Worm (Caenorhabditis elegans) whole organism, L3 larva: ENCODE data around the gene phf-5.

Experiments
- ZK546.5 ChIP-seq: sonication (generic microtip); optimal IDR thresholded peaks from 2 replicates; lab custom pipeline; 2017; ENCODE audit warnings: missing biosample characterization, missing genetic modification characterization
- aly-2 ChIP-seq: fragments of 150-350 bp; optimal IDR thresholded peaks from 2 replicates; lab custom pipeline; 2014; ENCODE audit warnings: missing biosample characterization, missing genetic modification characterization
- ama-1 ChIP-seq: fragments of 150-350 bp; optimal IDR thresholded peaks from 2 replicates; lab custom pipeline; 2018
- ceh-16 ChIP-seq: sonication (generic microtip); optimal IDR thresholded peaks from 2 replicates; lab custom pipeline; 2017; ENCODE audit warnings: missing biosample characterization, missing genetic modification characterization
- ceh-28 ChIP-seq: fragments of 150-350 bp; optimal IDR thresholded peaks from 2 replicates; lab custom pipeline; 2014; ENCODE audit warnings: missing biosample characterization, missing genetic modification reagents, missing genetic modification characterization
- ceh-82 ChIP-seq: fragments of 150-350 bp; optimal IDR thresholded peaks from 2 replicates; lab custom pipeline; 2014; ENCODE audit warnings: missing biosample characterization, missing genetic modification characterization
- egl-5 ChIP-seq: fragments of 150-350 bp; optimal IDR thresholded peaks from 2 replicates; lab custom pipeline; 2017; ENCODE audit warnings: missing biosample characterization, missing genetic modification reagents, missing genetic modification characterization, inconsistent platforms
- eor-1 ChIP-seq, 2 experiments: fragments of 150-350 bp; optimal IDR thresholded peaks; 2 replicates each; lab custom pipeline; 2014 to 2018; ENCODE audit warnings: missing biosample characterization in 2 of 2, missing genetic modification characterization in 2 of 2
- fkh-10 ChIP-seq: sonication (generic microtip); optimal IDR thresholded peaks from 2 replicates; lab custom pipeline; 2017; ENCODE audit warnings: missing biosample characterization, missing genetic modification reagents, missing genetic modification characterization
- fkh-2 ChIP-seq: fragments of 150-350 bp; optimal IDR thresholded peaks from 2 replicates; lab custom pipeline; 2014; ENCODE audit warnings: missing biosample characterization, missing genetic modification reagents, missing genetic modification characterization
- hmg-11 ChIP-seq: sonication (generic microtip); optimal IDR thresholded peaks from 2 replicates; lab custom pipeline; 2016; ENCODE audit warnings: missing genetic modification characterization, missing compliant biosample characterization
- jun-1 ChIP-seq: fragments of 150-350 bp; optimal IDR thresholded peaks from 2 replicates; lab custom pipeline; 2014; ENCODE audit warnings: missing biosample characterization, missing genetic modification reagents, missing genetic modification characterization
- lin-15B ChIP-seq: fragments of 150-350 bp; optimal IDR thresholded peaks from 2 replicates; lab custom pipeline; 2014; ENCODE audit warnings: missing biosample characterization, missing genetic modification characterization
- lin-39 ChIP-seq: fragments of 150-350 bp; optimal IDR thresholded peaks from 2 replicates; lab custom pipeline; 2018; ENCODE audit warnings: missing biosample characterization, missing genetic modification reagents, missing genetic modification characterization
- lsy-12 ChIP-seq: sonication (generic microtip); optimal IDR thresholded peaks from 2 replicates; lab custom pipeline; 2016; ENCODE audit warnings: mild to moderate bottlenecking, missing genetic modification characterization, missing compliant biosample characterization
- mml-1 ChIP-seq: fragments of 150-350 bp; sonication (generic microtip); optimal IDR thresholded peaks from 3 replicates; lab custom pipeline; 2014; ENCODE audit warnings: missing biosample characterization, missing genetic modification characterization
- nfya-1 ChIP-seq: sonication (generic microtip); optimal IDR thresholded peaks from 2 replicates; lab custom pipeline; 2017; ENCODE audit warnings: missing genetic modification characterization, mild to moderate bottlenecking, missing compliant biosample characterization, antibody characterized with exemption, moderate library complexity; ENCODE audit not compliant: insufficient read depth
- nhr-12 ChIP-seq: fragments of 150-350 bp; optimal IDR thresholded peaks from 2 replicates; lab custom pipeline; 2014; ENCODE audit warnings: missing biosample characterization, missing genetic modification characterization
- nhr-23 ChIP-seq: fragments of 150-350 bp; optimal IDR thresholded peaks from 2 replicates; lab custom pipeline; 2014; ENCODE audit warnings: missing biosample characterization, missing genetic modification reagents, missing genetic modification characterization
- nhr-25 ChIP-seq: sonication (generic microtip); optimal IDR thresholded peaks from 2 replicates; lab custom pipeline; 2017; ENCODE audit warnings: missing biosample characterization, missing genetic modification characterization
- nhr-28 ChIP-seq: fragments of 150-350 bp; optimal IDR thresholded peaks from 2 replicates; lab custom pipeline; 2014; ENCODE audit warnings: missing biosample characterization, missing genetic modification characterization
- nhr-43 ChIP-seq: sonication (generic microtip); optimal IDR thresholded peaks from 2 replicates; lab custom pipeline; 2016; ENCODE audit warnings: mild to moderate bottlenecking, missing genetic modification characterization, missing compliant biosample characterization; ENCODE audit not compliant: poor library complexity, severe bottlenecking
- nhr-76 ChIP-seq: fragments of 150-350 bp; sonication (generic microtip); optimal IDR thresholded peaks from 5 replicates; lab custom pipeline; 2014; ENCODE audit warnings: missing biosample characterization, missing genetic modification characterization
- nhr-77 ChIP-seq: fragments of 150-350 bp; optimal IDR thresholded peaks from 2 replicates; lab custom pipeline; 2014; ENCODE audit warnings: missing biosample characterization, missing genetic modification characterization
- sea-2 ChIP-seq: fragments of 150-350 bp; sonication (generic microtip); optimal IDR thresholded peaks from 4 replicates; lab custom pipeline; 2014; ENCODE audit warnings: missing biosample characterization, missing genetic modification reagents, missing genetic modification characterization
- skn-1 ChIP-seq: fragments of 150-350 bp; optimal IDR thresholded peaks from 2 replicates; lab custom pipeline; 2014; ENCODE audit warnings: missing biosample characterization, missing genetic modification characterization
- snpc-4 ChIP-seq: fragments of 150-350 bp; optimal IDR thresholded peaks from 2 replicates; lab custom pipeline; 2014; ENCODE audit warnings: missing biosample characterization, missing genetic modification characterization
- tbx-2 ChIP-seq: sonication (generic microtip); optimal IDR thresholded peaks from 2 replicates; lab custom pipeline; 2016; ENCODE audit warnings: mild to moderate bottlenecking, missing genetic modification characterization, missing compliant biosample characterization
- unc-39 ChIP-seq: sonication (generic microtip); optimal IDR thresholded peaks from 4 replicates; lab custom pipeline; 2017; ENCODE audit warnings: missing biosample characterization, missing genetic modification characterization
- zag-1 ChIP-seq: fragments of 150-350 bp; optimal IDR thresholded peaks from 2 replicates; lab custom pipeline; 2014; ENCODE audit warnings: missing biosample characterization, missing genetic modification characterization
- ztf-4 ChIP-seq: fragments of 150-350 bp; optimal IDR thresholded peaks from 2 replicates; lab custom pipeline; 2014; ENCODE audit warnings: missing biosample characterization, missing genetic modification characterization

The phf-5 gene

ce11 chrIII:2328612-2329011 lies 14.8 kb upstream of the phf-5 start:
- TF ChIP-seq nfya-1, result no peak
- TF ChIP-seq ceh-28 (tag; lab: Kevin White, UChicago), result peak; percentile 86

- no peak for TF ChIP-seq ceh-82
- TF ChIP-seq unc-39 (tag; lab: Kevin White, UChicago), result no peak
- TF ChIP-seq nhr-28 (tag; lab: Kevin White, UChicago), result no peak
- TF ChIP-seq fkh-2 (tag; lab: Kevin White, UChicago), result no peak
- no peak for TF ChIP-seq nhr-23 (tag; lab: Kevin White, UChicago)
- TF ChIP-seq aly-2 (tag; lab: Kevin White, UChicago), result no peak
- no peak for TF ChIP-seq ceh-16 (tag; lab: Kevin White, UChicago)
Measured at ce11 chrIII:2329336-2329735, 14.0 kb upstream of the phf-5 start, which contains the start of gene Y54F10BM.12. Gene Y54F10BM.12 (minus strand): TSS chrIII:2329679.

ce11 chrIII:2330389-2330788 lies 13.0 kb upstream of the phf-5 start:
- TF ChIP-seq nhr-77 (tag; lab: Kevin White, UChicago), result no peak
- TF ChIP-seq jun-1 (tag; lab: Kevin White, UChicago), result no peak
- no peak for TF ChIP-seq eor-1 (tag; optimal IDR thresholded peaks at IDR 0.05; lab: Kevin White, UChicago)
- no peak for TF ChIP-seq fkh-10
- no peak for TF ChIP-seq lin-39 (tag; lab: Kevin White, UChicago)
- no peak for TF ChIP-seq nhr-12 (tag; lab: Kevin White, UChicago)
- no peak for TF ChIP-seq egl-5 (tag; lab: Kevin White, UChicago)
- no peak for TF ChIP-seq nhr-43
- no peak for TF ChIP-seq nhr-76 (tag; lab: Kevin White, UChicago)
- TF ChIP-seq nhr-28 (tag; lab: Kevin White, UChicago), result no peak
- TF ChIP-seq snpc-4 (tag; lab: Kevin White, UChicago), result no peak
- TF ChIP-seq aly-2 (tag; lab: Kevin White, UChicago), result no peak
- TF ChIP-seq nhr-25 (tag; lab: Kevin White, UChicago), result no peak
- TF ChIP-seq ztf-4 (tag; lab: Kevin White, UChicago), result no peak
- no peak for TF ChIP-seq ZK546.5
- no peak for TF ChIP-seq sea-2 (GFP tag; lab: Kevin White, UChicago)
- TF ChIP-seq ceh-28 (tag; lab: Kevin White, UChicago), result no peak
- TF ChIP-seq zag-1 (tag; lab: Kevin White, UChicago), result no peak
- no peak for TF ChIP-seq lin-15B
- no peak for TF ChIP-seq ama-1 (lab: Kevin White, UChicago)

ce11 chrIII:2331033-2331625 lies 12.2 kb upstream of the phf-5 start, which contains the start of the genes Y54F10BM.13 and ppm-1.D:
Gene Y54F10BM.13 (minus strand): TSS chrIII:2331083.
Gene ppm-1.D (plus strand): TSS chrIII:2331572.
- TF ChIP-seq nhr-25 (tag; lab: Kevin White, UChicago) (no peak), lin-15B (peak; percentile 73), lin-39 (tag; lab: Kevin White, UChicago) (peak; percentile 2), hmg-11 (tag; lab: Kevin White, UChicago) (peak; percentile 8), ceh-82 (no peak), tbx-2 (no peak), nfya-1 (peak; percentile 30), skn-1 (tag; lab: Kevin White, UChicago) (no peak)
- TF ChIP-seq, all 47 proteins: peak for 4

- TF ChIP-seq unc-39 (tag; lab: Kevin White, UChicago), result no peak
- TF ChIP-seq mml-1 (tag; lab: Kevin White, UChicago), result no peak
- no peak for TF ChIP-seq tbx-2
- no peak for TF ChIP-seq eor-1 (tag; optimal IDR thresholded peaks at IDR 0.05; lab: Kevin White, UChicago)
Measured at ce11 chrIII:2347291-2347690, 3.9 kb downstream of the phf-5 start, which contains the start of gene gip-1. Gene gip-1 (plus strand): TSS chrIII:2347591.

- TF ChIP-seq ceh-28 (tag; lab: Kevin White, UChicago) (no peak), lsy-12 (tag; lab: Kevin White, UChicago) (no peak)
Measured at ce11 chrIII:2349956-2350355, 6.6 kb downstream of the phf-5 start.
